Worm (Caenorhabditis elegans) whole organism, L4 larva: ENCODE results near the gene duxl-1.

Source experiments
- daf-16 ChIP-seq, 3 experiments: sonication (generic microtip); optimal IDR thresholded peaks; 2 replicates each; lab custom pipeline; 2016 to 2017; ENCODE audit warnings: missing genetic modification characterization in 3 of 3, missing genetic modification reagents in 3 of 3, mild to moderate bottlenecking in 2 of 3, missing compliant biosample characterization in 2 of 3, missing biosample characterization in 1 of 3, moderate library complexity in 1 of 3
- gei-8 ChIP-seq: fragments of 200-800 bp; sonication (Bioruptor generic); optimal IDR thresholded peaks from 2 replicates; lab custom pipeline; 2018; ENCODE audit warnings: mild to moderate bottlenecking, missing genetic modification characterization, missing compliant biosample characterization
- nhr-76 ChIP-seq: fragments of 150-350 bp; optimal IDR thresholded peaks from 2 replicates; lab custom pipeline; 2014; ENCODE audit warnings: missing biosample characterization, missing genetic modification characterization
- nhr-77 ChIP-seq: fragments of 150-350 bp; optimal IDR thresholded peaks from 2 replicates; lab custom pipeline; 2014; ENCODE audit warnings: missing biosample characterization, missing genetic modification characterization
- snpc-4 ChIP-seq: fragments of 150-350 bp; optimal IDR thresholded peaks from 2 replicates; lab custom pipeline; 2014; ENCODE audit warnings: missing biosample characterization, missing genetic modification characterization
- unc-39 ChIP-seq: sonication (generic microtip); optimal IDR thresholded peaks from 2 replicates; lab custom pipeline; 2017; ENCODE audit warnings: missing biosample characterization, missing genetic modification characterization

DNA sequence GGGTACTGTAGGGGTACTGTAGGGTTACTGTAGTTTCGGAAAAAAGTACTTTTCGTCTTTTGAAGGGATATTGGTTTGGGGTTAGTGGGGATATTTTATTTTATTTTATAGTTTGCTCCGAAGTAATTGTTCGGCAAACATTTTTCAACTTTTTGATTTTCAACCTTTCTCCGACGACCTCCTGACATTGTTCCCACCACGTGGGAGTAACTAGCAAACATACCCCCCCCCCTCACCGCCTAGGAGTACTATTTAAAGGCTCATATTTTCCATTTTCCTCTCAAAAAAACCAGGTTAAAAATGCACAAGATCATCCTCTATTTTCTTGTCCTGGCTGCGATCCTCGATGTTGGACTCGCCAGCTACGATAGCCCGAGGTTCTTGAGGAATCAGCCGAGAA is 2.5 kb downstream of the duxl-1 start, which contains the start of gene srlf-29:
- TF ChIP-seq daf-16 (GFP tag; optimal IDR thresholded peaks at IDR 0.05; lab: Kevin White, UChicago): no peak
- TF ChIP-seq daf-16 (tag; optimal IDR thresholded peaks at IDR 0.05; lab: Kevin White, UChicago): no peak
- TF ChIP-seq nhr-77 (tag; lab: Kevin White, UChicago): no peak
- no peak for TF ChIP-seq nhr-76 (tag; lab: Kevin White, UChicago)
- no peak for TF ChIP-seq snpc-4 (tag; lab: Kevin White, UChicago)
- TF ChIP-seq gei-8 (GFP tag; lab: Kevin White, UChicago): no peak
- no peak for TF ChIP-seq unc-39 (tag; lab: Kevin White, UChicago)
